Worm (Caenorhabditis elegans) whole organism, L1 larva: Measurements from ENCODE around the gene K09E9.3.

Experiments used
- F16B12.6 ChIP-seq: fragments of 150-350 bp; optimal IDR thresholded peaks from 2 replicates; lab custom pipeline; 2014; ENCODE audit warnings: missing biosample characterization, missing genetic modification characterization
- Y116A8C.19 ChIP-seq: sonication (generic microtip); optimal IDR thresholded peaks from 2 replicates; lab custom pipeline; 2016; ENCODE audit warnings: missing compliant biosample characterization, missing genetic modification characterization, borderline replicate concordance
- alr-1 ChIP-seq: fragments of 200-800 bp; sonication (Bioruptor generic); optimal IDR thresholded peaks from 2 replicates; lab custom pipeline; 2018; ENCODE audit warnings: borderline replicate concordance, mild to moderate bottlenecking, missing genetic modification characterization, missing compliant biosample characterization
- ama-1 ChIP-seq: fragments of 150-350 bp; optimal IDR thresholded peaks from 2 replicates; lab custom pipeline; 2014
- ceh-63 ChIP-seq: fragments of 200-800 bp; sonication (Bioruptor generic); optimal IDR thresholded peaks from 2 replicates; lab custom pipeline; 2018; ENCODE audit warnings: mild to moderate bottlenecking, missing genetic modification characterization, missing compliant biosample characterization
- ceh-8 ChIP-seq: fragments of 200-800 bp; sonication (Bioruptor generic); optimal IDR thresholded peaks from 2 replicates; lab custom pipeline; 2018; ENCODE audit warnings: mild to moderate bottlenecking, missing genetic modification characterization, moderate library complexity, missing compliant biosample characterization
- ceh-82 ChIP-seq, 3 experiments: fragments of 150-350 bp in 1 of 3; sonication (generic microtip) in 2 of 3; optimal IDR thresholded peaks; 2 replicates each; lab custom pipeline; 2014 to 2017; ENCODE audit warnings: missing biosample characterization in 3 of 3, missing genetic modification characterization in 3 of 3
- ceh-88 ChIP-seq: fragments of 200-800 bp; sonication (Bioruptor generic); IDR thresholded peaks from 2 replicates; pipeline ENCODE4 v1.3.6; 2022; ENCODE audit warnings: missing genetic modification characterization, missing compliant biosample characterization
- ces-1 ChIP-seq: fragments of 150-350 bp; optimal IDR thresholded peaks from 2 replicates; lab custom pipeline; 2014; ENCODE audit warnings: missing biosample characterization, missing genetic modification reagents, missing genetic modification characterization
- dpl-1 ChIP-seq, 3 experiments: fragments of 150-350 bp in 2 of 3; sonication (generic microtip) in 1 of 3; optimal IDR thresholded peaks; 2 replicates each; lab custom pipeline; 2014 to 2017; ENCODE audit warnings: missing biosample characterization in 3 of 3, missing genetic modification characterization in 3 of 3, missing genetic modification reagents in 3 of 3
- dsc-1 ChIP-seq: sonication (generic microtip); optimal IDR thresholded peaks from 2 replicates; lab custom pipeline; 2016; ENCODE audit warnings: mild to moderate bottlenecking, missing genetic modification characterization, missing compliant biosample characterization
- efl-1 ChIP-seq, 4 experiments: fragments of 150-350 bp; optimal IDR thresholded peaks in 3 of 4; peaks in 1 of 4; 1 replicate in 1 of 4; 2 replicates in 3 of 4; lab custom pipeline; 2014; ENCODE audit warnings: missing biosample characterization in 2 of 4, missing genetic modification characterization in 2 of 4, missing genetic modification reagents in 2 of 4
- efl-3 ChIP-seq: fragments of 200-800 bp; sonication (Bioruptor generic); optimal IDR thresholded peaks from 2 replicates; lab custom pipeline; 2018; ENCODE audit warnings: mild to moderate bottlenecking, missing genetic modification characterization, missing compliant biosample characterization
- egl-27 ChIP-seq, 2 experiments: fragments of 150-350 bp in 1 of 2; sonication (generic microtip); optimal IDR thresholded peaks; 3 replicates each; lab custom pipeline; 2017 to 2018; ENCODE audit warnings: missing biosample characterization in 2 of 2, missing genetic modification characterization in 2 of 2, missing genetic modification reagents in 2 of 2
- elt-2 ChIP-seq: sonication (generic microtip); optimal IDR thresholded peaks from 2 replicates; lab custom pipeline; 2016; ENCODE audit warnings: missing genetic modification characterization, mild to moderate bottlenecking, inconsistent platforms, missing compliant biosample characterization, missing genetic modification reagents
- elt-3 ChIP-seq, 6 experiments: fragments of 150-350 bp in 1 of 6; sonication (generic microtip); optimal IDR thresholded peaks; 2 replicates each; lab custom pipeline; 2017 to 2018; ENCODE audit warnings: missing biosample characterization in 6 of 6, missing genetic modification characterization in 6 of 6, inconsistent platforms in 1 of 6
- grh-1 ChIP-seq: fragments of 200-800 bp; sonication (Bioruptor generic); IDR thresholded peaks from 2 replicates; pipeline ENCODE4 v1.3.6; 2022; ENCODE audit warnings: missing genetic modification reagents, missing genetic modification characterization, missing compliant biosample characterization
- hlh-17 ChIP-seq: fragments of 200-800 bp; sonication (Bioruptor generic); optimal IDR thresholded peaks from 2 replicates; lab custom pipeline; 2018; ENCODE audit warnings: missing genetic modification characterization, mild to moderate bottlenecking, missing compliant biosample characterization, moderate library complexity, borderline replicate concordance
- hpl-2 ChIP-seq: fragments of 150-350 bp; optimal IDR thresholded peaks from 2 replicates; lab custom pipeline; 2014; ENCODE audit warnings: missing biosample characterization, missing genetic modification reagents, missing genetic modification characterization
- isw-1 ChIP-seq: fragments of 200-800 bp; sonication (Bioruptor generic); IDR thresholded peaks from 2 replicates; pipeline ENCODE4 v1.3.6; 2022; ENCODE audit warnings: missing genetic modification characterization, missing compliant biosample characterization
- lin-14 ChIP-seq: fragments of 200-800 bp; sonication (Bioruptor generic); optimal IDR thresholded peaks from 2 replicates; lab custom pipeline; 2018; ENCODE audit warnings: mild to moderate bottlenecking, missing genetic modification characterization, moderate library complexity, missing compliant biosample characterization
- lin-15B ChIP-seq: fragments of 150-350 bp; sonication (generic microtip); optimal IDR thresholded peaks from 3 replicates; lab custom pipeline; 2014; ENCODE audit warnings: missing biosample characterization, missing genetic modification characterization
- lin-39 ChIP-seq: fragments of 150-350 bp; optimal IDR thresholded peaks from 2 replicates; lab custom pipeline; 2014; ENCODE audit warnings: missing biosample characterization, missing genetic modification reagents, missing genetic modification characterization
- lir-3 ChIP-seq: sonication (generic microtip); optimal IDR thresholded peaks from 2 replicates; lab custom pipeline; 2016; ENCODE audit warnings: mild to moderate bottlenecking, missing genetic modification characterization, moderate library complexity, missing compliant biosample characterization; ENCODE audit not compliant: poor library complexity
- lsy-2 ChIP-seq, 2 experiments: fragments of 150-350 bp; optimal IDR thresholded peaks; 2 replicates each; lab custom pipeline; 2014; ENCODE audit warnings: missing biosample characterization in 2 of 2, missing genetic modification characterization in 2 of 2
- mdl-1 ChIP-seq, 2 experiments: fragments of 150-350 bp; optimal IDR thresholded peaks; 2 replicates each; lab custom pipeline; 2014 to 2017; ENCODE audit warnings: missing biosample characterization in 2 of 2, missing genetic modification characterization in 2 of 2, inconsistent platforms in 1 of 2
- mef-2 ChIP-seq: fragments of 150-350 bp; optimal IDR thresholded peaks from 2 replicates; lab custom pipeline; 2014; ENCODE audit warnings: missing biosample characterization, missing genetic modification characterization
- mep-1 ChIP-seq: fragments of 150-350 bp; optimal IDR thresholded peaks from 2 replicates; lab custom pipeline; 2014; ENCODE audit warnings: missing biosample characterization, missing genetic modification characterization
- nhr-12 ChIP-seq: sonication (generic microtip); optimal IDR thresholded peaks from 2 replicates; lab custom pipeline; 2017; ENCODE audit warnings: missing biosample characterization, missing genetic modification characterization
- nhr-19 ChIP-seq: fragments of 200-800 bp; sonication (Bioruptor generic); conservative IDR thresholded peaks from 2 replicates; pipeline ENCODE4 v1.3.6; 2022; ENCODE audit warnings: missing genetic modification characterization, missing compliant biosample characterization
- nhr-20 ChIP-seq: sonication (generic microtip); optimal IDR thresholded peaks from 2 replicates; lab custom pipeline; 2016; ENCODE audit warnings: mild to moderate bottlenecking, missing genetic modification characterization, missing compliant biosample characterization
- nhr-237 ChIP-seq: fragments of 150-350 bp; optimal IDR thresholded peaks from 2 replicates; lab custom pipeline; 2014; ENCODE audit warnings: missing biosample characterization, missing genetic modification characterization
- nhr-28 ChIP-seq: fragments of 150-350 bp; optimal IDR thresholded peaks from 2 replicates; lab custom pipeline; 2014; ENCODE audit warnings: missing biosample characterization, missing genetic modification characterization
- nhr-71 ChIP-seq: sonication (generic microtip); optimal IDR thresholded peaks from 2 replicates; lab custom pipeline; 2016; ENCODE audit warnings: mild to moderate bottlenecking, missing genetic modification characterization, moderate library complexity, missing compliant biosample characterization
- nhr-77 ChIP-seq: fragments of 150-350 bp; optimal IDR thresholded peaks from 2 replicates; lab custom pipeline; 2014; ENCODE audit warnings: missing biosample characterization, missing genetic modification characterization
- nhr-85 ChIP-seq: sonication (generic microtip); peaks from one replicate; lab custom pipeline; 2016; ENCODE audit warnings: missing genetic modification characterization, inconsistent platforms, missing compliant biosample characterization
- nhr-90 ChIP-seq: sonication (generic microtip); optimal IDR thresholded peaks from 2 replicates; lab custom pipeline; 2016; ENCODE audit warnings: mild to moderate bottlenecking, missing genetic modification characterization, missing compliant biosample characterization; ENCODE audit not compliant: poor library complexity
- pag-3 ChIP-seq: sonication (generic microtip); optimal IDR thresholded peaks from 2 replicates; lab custom pipeline; 2017; ENCODE audit warnings: missing genetic modification characterization, mild to moderate bottlenecking, missing compliant biosample characterization, antibody characterized with exemption, borderline replicate concordance; ENCODE audit not compliant: insufficient read depth
- pax-3 ChIP-seq: fragments of 200-800 bp; sonication (Bioruptor generic); optimal IDR thresholded peaks from 2 replicates; lab custom pipeline; 2018; ENCODE audit warnings: mild to moderate bottlenecking, missing genetic modification characterization, moderate library complexity, missing compliant biosample characterization
- pqm-1 ChIP-seq: sonication (generic microtip); optimal IDR thresholded peaks from 3 replicates; lab custom pipeline; 2017; ENCODE audit warnings: missing biosample characterization, missing genetic modification characterization
- skn-1 ChIP-seq: fragments of 150-350 bp; optimal IDR thresholded peaks from 2 replicates; lab custom pipeline; 2014; ENCODE audit warnings: missing biosample characterization, missing genetic modification characterization
- snu-23 ChIP-seq: sonication (generic microtip); optimal IDR thresholded peaks from 2 replicates; lab custom pipeline; 2016; ENCODE audit warnings: missing genetic modification characterization, missing compliant biosample characterization
- sptf-1 ChIP-seq: fragments of 150-350 bp; optimal IDR thresholded peaks from 2 replicates; lab custom pipeline; 2014; ENCODE audit warnings: missing biosample characterization, missing genetic modification characterization
- sup-37 ChIP-seq: fragments of 200-800 bp; sonication (Bioruptor generic); optimal IDR thresholded peaks from 2 replicates; lab custom pipeline; 2018; ENCODE audit warnings: mild to moderate bottlenecking, missing genetic modification characterization, missing compliant biosample characterization
- tlp-1 ChIP-seq: fragments of 150-350 bp; optimal IDR thresholded peaks from 2 replicates; lab custom pipeline; 2014; ENCODE audit warnings: missing biosample characterization, missing genetic modification characterization
- unc-86 ChIP-seq: sonication (generic microtip); optimal IDR thresholded peaks from 2 replicates; lab custom pipeline; 2016; ENCODE audit warnings: missing genetic modification characterization, missing compliant biosample characterization
- vab-15 ChIP-seq: sonication (generic microtip); optimal IDR thresholded peaks from 2 replicates; lab custom pipeline; 2017; ENCODE audit warnings: missing genotype, mild to moderate bottlenecking, missing genetic modification characterization, missing compliant biosample characterization
- xbp-1 ChIP-seq: sonication (generic microtip); optimal IDR thresholded peaks from 2 replicates; lab custom pipeline; 2016; ENCODE audit warnings: missing genetic modification characterization, missing compliant biosample characterization
- zag-1 ChIP-seq: fragments of 150-350 bp; optimal IDR thresholded peaks from 2 replicates; lab custom pipeline; 2014; ENCODE audit warnings: missing biosample characterization, missing genetic modification characterization
- zip-4 ChIP-seq: fragments of 200-800 bp; sonication (Bioruptor generic); optimal IDR thresholded peaks from 2 replicates; lab custom pipeline; 2018; ENCODE audit warnings: mild to moderate bottlenecking, missing genetic modification characterization, moderate library complexity, missing compliant biosample characterization

The K09E9.3 gene

ce11 chrX:15606585-15607276 lies 6.9 kb downstream of the K09E9.3 start, which contains the start of gene rab-14 (continued):
- TF ChIP-seq efl-1 (optimal IDR thresholded peaks at IDR 0.05; lab: Kevin White, UChicago), result peak; percentile 31 to 49
- TF ChIP-seq efl-1 (GFP tag; optimal IDR thresholded peaks at IDR 0.05 in 1 of 2; lab: Kevin White, UChicago), result peak in 1 of 2 experiments; percentile 96
- peak; percentile 12 for TF ChIP-seq ama-1 (lab: Kevin White, UChicago)
- no peak for TF ChIP-seq nhr-90
- no peak for TF ChIP-seq lin-39 (tag; lab: Kevin White, UChicago)
- no peak for TF ChIP-seq hpl-2 (GFP tag; lab: Kevin White, UChicago)
- TF ChIP-seq pax-3 (tag; lab: Kevin White, UChicago), result no peak
- no peak for TF ChIP-seq F16B12.6
- TF ChIP-seq ceh-8, result peak; percentile 27
- TF ChIP-seq nhr-237 (tag; lab: Kevin White, UChicago), result peak; percentile 27
- TF ChIP-seq isw-1, result peak; percentile 53
- TF ChIP-seq ceh-63, result no peak
- no peak for TF ChIP-seq pag-3 (tag; lab: Kevin White, UChicago)
- peak; percentile 93 for TF ChIP-seq unc-86 (tag; lab: Kevin White, UChicago)
- no peak for TF ChIP-seq zip-4 (GFP tag; lab: Kevin White, UChicago)
- peak; percentile 56 for TF ChIP-seq skn-1 (tag; lab: Kevin White, UChicago)
- TF ChIP-seq snu-23, result peak; percentile 67
- peak; percentile 28 for TF ChIP-seq lir-3 (tag; lab: Kevin White, UChicago)
- TF ChIP-seq elt-3 (tag; optimal IDR thresholded peaks at IDR 0.05; lab: Kevin White, UChicago), result no peak
- no peak for TF ChIP-seq sup-37 (GFP tag; lab: Kevin White, UChicago)
- peak; percentile 60 for TF ChIP-seq xbp-1 (tag; lab: Kevin White, UChicago)
- no peak for TF ChIP-seq egl-27 (tag; optimal IDR thresholded peaks at IDR 0.05; lab: Kevin White, UChicago)
- TF ChIP-seq alr-1 (tag; lab: Kevin White, UChicago), result no peak
- no peak for TF ChIP-seq nhr-12
- TF ChIP-seq pqm-1, result no peak
- TF ChIP-seq nhr-85 (tag; lab: Kevin White, UChicago), result no peak
- peak; percentile 45 for TF ChIP-seq vab-15
- no peak for TF ChIP-seq ces-1 (GFP tag; lab: Kevin White, UChicago)
- no peak for TF ChIP-seq sptf-1 (tag; lab: Kevin White, UChicago)
- TF ChIP-seq nhr-77, result peak; percentile 63
- no peak for TF ChIP-seq Y116A8C.19 (tag; lab: Kevin White, UChicago)
- TF ChIP-seq elt-2 (tag; lab: Kevin White, UChicago), result no peak
- TF ChIP-seq grh-1 (GFP tag; lab: Robert Waterston, UW), result peak; percentile 55; the same call in 1 of the 2 replicates
- TF ChIP-seq lsy-2 (tag; optimal IDR thresholded peaks at IDR 0.05; lab: Kevin White, UChicago), result peak; percentile 55 to 79
- TF ChIP-seq dpl-1 (GFP tag; optimal IDR thresholded peaks at IDR 0.05; lab: Kevin White, UChicago), result peak; percentile 10 to 39 (median 37)
- TF ChIP-seq dsc-1 (tag; lab: Kevin White, UChicago), result peak; percentile 58
- TF ChIP-seq nhr-20 (tag; lab: Kevin White, UChicago), result peak; percentile 70
- peak; percentile 10 for TF ChIP-seq mep-1 (tag; lab: Kevin White, UChicago)
- no peak for TF ChIP-seq nhr-28 (tag; lab: Kevin White, UChicago)
- TF ChIP-seq ceh-82 (tag; optimal IDR thresholded peaks at IDR 0.05; lab: Kevin White, UChicago), result peak; percentile 54 to 89 (median 54)
- no peak for TF ChIP-seq ceh-88
- no peak for TF ChIP-seq hlh-17 (GFP tag; lab: Kevin White, UChicago)
- TF ChIP-seq mef-2 (tag; lab: Kevin White, UChicago), result peak; percentile 7
- peak; percentile 63 to 90 for TF ChIP-seq mdl-1 (tag; optimal IDR thresholded peaks at IDR 0.05; lab: Kevin White, UChicago)
- TF ChIP-seq zag-1 (tag; lab: Kevin White, UChicago), result no peak
- peak; percentile 65 for TF ChIP-seq nhr-19
- peak; percentile 88 for TF ChIP-seq nhr-71 (tag; lab: Kevin White, UChicago)
- TF ChIP-seq efl-3 (GFP tag; lab: Kevin White, UChicago), result no peak
- peak; percentile 96 for TF ChIP-seq lin-14 (GFP tag; lab: Kevin White, UChicago)
- TF ChIP-seq lin-15B (tag; lab: Kevin White, UChicago), result no peak
- no peak for TF ChIP-seq tlp-1 (tag; lab: Kevin White, UChicago)
